Fruit fly (Drosophila melanogaster): ENCODE measurements around the gene MBD-like.

DNA sequence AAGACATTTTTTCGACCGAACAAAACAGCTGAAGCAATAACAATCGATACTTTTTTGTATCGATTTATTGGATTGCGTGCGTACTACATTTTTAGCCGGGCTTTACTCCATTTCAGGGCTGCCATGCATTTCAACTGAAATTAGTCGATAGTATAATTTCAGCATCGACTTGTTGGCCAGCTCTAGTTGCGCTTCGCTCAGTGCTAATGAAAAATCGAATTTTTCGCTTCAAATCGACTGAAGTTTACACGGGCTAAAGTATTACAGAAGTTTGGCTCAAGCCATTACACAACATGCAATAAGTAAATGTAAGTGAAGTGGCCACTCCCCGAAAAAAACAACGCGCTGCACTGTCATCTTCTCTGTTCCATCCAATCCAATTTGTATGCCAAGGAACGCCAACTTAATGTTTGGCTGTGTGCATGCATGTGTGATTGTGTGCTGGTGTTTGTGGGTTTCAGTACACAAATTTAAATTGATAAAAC is 43.7 kb upstream of the MBD-like start, which contains the start of the genes mRpL47, CG8176 and Kdm3:
- TF ChIP-seq fru (GFP tag; optimal IDR thresholded peaks at IDR 0.05) = peak; percentile 4
- TF ChIP-seq Dfd (GFP tag; optimal IDR thresholded peaks at IDR 0.05) = no peak
- TF ChIP-seq Hr83 (GFP tag; optimal IDR thresholded peaks at IDR 0.05; ENCODE audit: poor library complexity, severe bottlenecking) = peak; percentile 98
- peak; percentile 28 for TF ChIP-seq psq (GFP tag; optimal IDR thresholded peaks at IDR 0.05)
- TF ChIP-seq br (GFP tag; optimal IDR thresholded peaks at IDR 0.05) = peak; percentile 35
- no peak for TF ChIP-seq dmrt93B (GFP tag; optimal IDR thresholded peaks at IDR 0.05)
- peak; percentile 58 for TF ChIP-seq Sp1 (GFP tag; optimal IDR thresholded peaks at IDR 0.05)
- TF ChIP-seq tai (GFP tag; optimal IDR thresholded peaks at IDR 0.05) = no peak

Data from whole organism, wandering third instar larva.